Worm (Caenorhabditis elegans): ENCODE measurements around the gene acs-4.
A peak's percentile ranks its signal among the peaks of the same experiment; 100 is the strongest.

- TF ChIP-seq nhr-237 (tag; optimal IDR thresholded peaks at IDR 0.05) (no peak), nhr-10 (tag; optimal IDR thresholded peaks at IDR 0.05) (no peak), zag-1 (tag; optimal IDR thresholded peaks at IDR 0.05) (peak; percentile 38), ama-1 (optimal IDR thresholded peaks at IDR 0.05) (no peak), snpc-4 (tag; optimal IDR thresholded peaks at IDR 0.05) (peak; percentile 59), mdl-1 (tag; optimal IDR thresholded peaks at IDR 0.05) (peak in 1 of 2 experiments; percentile 17), egl-27 (tag; optimal IDR thresholded peaks at IDR 0.05) (peak; percentile 73), blmp-1 (tag; optimal IDR thresholded peaks at IDR 0.05; ENCODE audit: insufficient read depth) (peak; percentile 43), aly-2 (tag; optimal IDR thresholded peaks at IDR 0.05) (no peak)
Measured at ce11 chrIII:7189581-7190128, 22.0 kb downstream of the acs-4 start, which contains the start of gene rps-21.

Data from whole organism, L2 larva.